Fruit fly (Drosophila melanogaster) whole organism, larva: ENCODE results near the gene CG33645.

ENCODE experiments used
- noc ChIP-seq: fragments of 200-800 bp; sonication (Bioruptor generic); optimal IDR thresholded peaks from 3 replicates; lab custom pipeline; 2019; ENCODE audit warnings: missing biosample characterization, mild to moderate bottlenecking, missing genetic modification characterization, moderate library complexity

CG33645 gene

DNA sequence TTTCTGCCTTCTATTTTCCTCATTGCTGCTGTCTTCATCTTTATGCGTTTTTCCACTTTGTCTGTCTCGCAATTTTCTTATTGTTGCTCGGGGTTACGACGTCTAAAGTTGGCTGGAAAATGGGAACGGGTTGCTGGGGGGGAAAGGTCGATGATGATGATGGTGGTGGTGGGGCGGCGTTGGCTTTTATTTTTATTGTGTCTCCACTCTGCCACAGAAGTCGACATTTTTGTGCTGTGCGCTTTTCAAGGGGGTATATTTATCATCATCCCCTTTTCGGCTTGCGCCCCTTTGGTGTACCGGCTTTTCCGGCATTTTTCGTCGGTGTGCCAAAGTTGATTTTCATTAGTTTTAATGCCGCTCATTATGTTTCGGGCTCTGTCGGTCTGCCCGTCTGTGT lies 22.8 kb downstream of the CG33645 start:
- no peak for TF ChIP-seq noc (tag; lab: Kevin White, UChicago)

DNA sequence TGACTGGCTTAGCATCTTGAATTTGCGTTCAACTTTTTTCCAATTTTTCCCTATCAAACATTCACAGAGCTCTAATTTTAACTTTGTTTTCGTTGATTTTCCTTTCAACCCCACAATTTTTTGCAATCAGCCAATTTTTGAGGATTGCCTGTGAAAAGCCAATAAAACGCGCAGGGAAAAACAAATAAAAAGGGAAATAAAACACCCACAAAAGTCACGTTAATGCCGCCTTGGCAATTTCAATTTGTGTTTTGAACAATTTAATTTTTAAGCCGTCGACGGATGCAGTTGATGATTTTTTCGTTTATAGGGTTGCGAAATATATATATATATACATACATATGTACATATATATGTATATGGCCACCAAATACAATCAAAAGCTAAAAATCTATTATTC lies 36.3 kb downstream of the CG33645 start:
- TF ChIP-seq noc (tag; lab: Kevin White, UChicago) = no peak

DNA sequence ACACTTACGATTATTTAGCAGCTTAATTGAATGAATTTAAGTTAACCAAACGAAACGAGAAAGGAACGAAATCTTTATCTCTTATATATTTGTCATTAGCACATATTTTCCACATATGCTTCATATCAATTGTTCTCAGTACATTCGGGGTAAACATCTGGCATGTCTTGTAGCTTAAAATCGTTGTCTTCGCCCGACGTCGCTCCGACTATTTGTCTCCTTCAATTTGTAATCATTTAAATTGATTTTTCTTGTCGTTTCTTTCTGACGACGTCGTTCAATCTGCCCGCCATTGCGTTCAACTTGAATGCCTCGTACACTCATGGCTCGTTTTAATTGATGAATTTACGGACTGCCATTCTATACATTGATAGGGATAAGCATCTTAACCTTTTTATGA lies 37.4 kb downstream of the CG33645 start:
- no peak for TF ChIP-seq noc (tag; lab: Kevin White, UChicago)

DNA sequence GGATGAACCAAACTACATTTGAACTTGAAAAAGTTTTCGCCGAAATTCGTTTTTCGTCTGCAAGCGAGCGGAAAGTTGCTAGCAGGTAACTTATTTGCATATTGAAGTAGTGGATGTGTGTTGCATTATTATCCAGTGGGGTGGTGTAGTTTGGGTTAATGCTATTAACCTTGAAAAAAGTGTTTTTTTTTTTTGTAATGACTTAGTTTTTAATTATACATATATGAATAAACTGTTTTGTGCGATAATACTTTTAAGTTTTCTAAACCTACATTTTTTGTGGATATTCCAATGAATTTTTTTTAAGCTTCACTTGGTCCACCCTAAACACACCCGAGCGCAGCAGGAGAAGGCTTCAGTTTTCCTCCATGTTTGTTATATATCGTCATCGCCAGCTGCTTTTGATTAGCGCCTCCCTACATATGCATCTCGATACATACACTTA lies 38.4 kb downstream of the CG33645 start:
- TF ChIP-seq noc (tag; lab: Kevin White, UChicago) = no peak

DNA sequence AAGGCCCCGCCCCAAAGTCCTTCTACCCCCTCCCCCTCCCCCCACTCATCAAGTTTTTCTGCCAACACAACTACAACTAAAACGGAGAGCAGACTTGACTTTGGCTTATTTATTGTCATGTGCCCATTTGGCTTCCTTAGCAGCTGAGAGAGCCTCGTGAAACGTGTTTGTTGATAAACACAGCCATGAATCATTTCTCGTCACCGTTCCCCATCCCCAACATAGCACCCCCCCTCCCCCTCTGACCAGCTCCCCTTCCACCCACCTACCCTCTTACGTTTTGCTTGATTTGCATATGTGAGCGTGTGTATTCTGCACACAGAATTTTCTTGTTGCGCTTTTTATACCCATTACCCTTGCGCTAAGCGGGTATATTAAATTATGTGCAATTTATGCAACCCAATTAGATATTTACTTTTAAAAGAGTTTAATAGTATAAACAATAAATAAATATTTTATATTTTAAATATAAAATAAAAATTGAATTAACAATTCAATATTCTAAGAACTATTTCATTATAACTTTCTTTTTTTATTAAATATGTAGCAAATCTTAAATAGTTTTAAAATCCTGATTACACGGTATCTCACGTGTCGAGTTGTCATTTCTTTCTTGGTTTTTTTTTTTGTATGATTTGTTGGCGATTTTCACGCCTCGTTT lies 39.3 kb downstream of the CG33645 start:
- TF ChIP-seq noc (tag; lab: Kevin White, UChicago) = no peak
